Worm (Caenorhabditis elegans) whole organism, early embryonic: ENCODE results near the gene C03B1.6.

Source experiments
- B0310.2 ChIP-seq: sonication (generic microtip); optimal IDR thresholded peaks from 2 replicates; lab custom pipeline; 2016; ENCODE audit warnings: mild to moderate bottlenecking, missing genetic modification characterization, missing compliant biosample characterization
- F13C5.2 ChIP-seq: sonication (generic microtip); optimal IDR thresholded peaks from 2 replicates; lab custom pipeline; 2017; ENCODE audit warnings: mild to moderate bottlenecking, missing genetic modification characterization, inconsistent platforms, missing compliant biosample characterization
- ama-1 ChIP-seq: fragments of 150-350 bp; optimal IDR thresholded peaks from 2 replicates; lab custom pipeline; 2014
- ceh-13 ChIP-seq: fragments of 200-800 bp; sonication (Bioruptor generic); optimal IDR thresholded peaks from 2 replicates; lab custom pipeline; 2018; ENCODE audit warnings: mild to moderate bottlenecking, missing genetic modification characterization, missing compliant biosample characterization
- ets-7 ChIP-seq: sonication (generic microtip); optimal IDR thresholded peaks from 2 replicates; lab custom pipeline; 2016; ENCODE audit warnings: missing genotype, missing genetic modification characterization, missing compliant biosample characterization
- flt-1 ChIP-seq: fragments of 200-800 bp; sonication (Bioruptor generic); IDR thresholded peaks from 2 replicates; pipeline ENCODE4 v1.3.6; 2022; ENCODE audit warnings: missing genetic modification characterization, missing compliant biosample characterization
- hmg-4 ChIP-seq: fragments of 200-800 bp; sonication (Bioruptor generic); optimal IDR thresholded peaks from 2 replicates; lab custom pipeline; 2018; ENCODE audit warnings: mild to moderate bottlenecking, missing genetic modification characterization, missing compliant biosample characterization
- pes-1 ChIP-seq: fragments of 200-800 bp; sonication (Bioruptor generic); IDR thresholded peaks from 2 replicates; pipeline ENCODE4 v1.3.6; 2022; ENCODE audit warnings: missing genetic modification reagents, missing genetic modification characterization, missing compliant biosample characterization
- scrt-1 ChIP-seq: fragments of 200-800 bp; sonication (Bioruptor generic); IDR thresholded peaks from 2 replicates; pipeline ENCODE4 v1.3.6; 2022; ENCODE audit warnings: missing genetic modification characterization, missing compliant biosample characterization
- sea-1 ChIP-seq: fragments of 200-800 bp; sonication (Bioruptor generic); conservative IDR thresholded peaks from 2 replicates; pipeline ENCODE4 v1.3.6; 2022; ENCODE audit warnings: missing genetic modification characterization, missing compliant biosample characterization
- tbx-11 ChIP-seq: fragments of 200-800 bp; sonication (Bioruptor generic); IDR thresholded peaks from 2 replicates; pipeline ENCODE4 v1.3.6; 2022; ENCODE audit warnings: missing genetic modification characterization, missing compliant biosample characterization
- tbx-37 ChIP-seq: fragments of 200-800 bp; sonication (Bioruptor generic); conservative IDR thresholded peaks from 2 replicates; pipeline ENCODE4 v1.3.6; 2022; ENCODE audit warnings: missing genetic modification reagents, missing genetic modification characterization, missing compliant biosample characterization

ce11 chrX:6328860-6329259 lies 21.3 kb upstream of the C03B1.6 start, which contains the start of gene col-169:
- TF ChIP-seq sea-1 (GFP tag; lab: Robert Waterston, UW) (no peak), B0310.2 (tag; lab: Kevin White, UChicago) (no peak), pes-1 (GFP tag; lab: Robert Waterston, UW) (no peak), F13C5.2 (no peak), tbx-37 (GFP tag; lab: Robert Waterston, UW) (no peak), ama-1 (lab: Kevin White, UChicago) (no peak), hmg-4 (GFP tag; lab: Kevin White, UChicago) (no peak), tbx-11 (no peak), ceh-13 (GFP tag; lab: Kevin White, UChicago) (no peak), flt-1 (no peak), scrt-1 (GFP tag; lab: Robert Waterston, UW) (no peak), ets-7 (tag; lab: Kevin White, UChicago) (no peak)
